Fruit fly (Drosophila melanogaster) whole organism, embryonic: ENCODE results near the gene eIF2Bepsilon.

Experiments used
- ATbp ChIP-seq: fragments of 200-800 bp; sonication (Bioruptor generic); optimal IDR thresholded peaks from 2 replicates; lab custom pipeline; 2017; ENCODE audit warnings: missing biosample characterization, mild to moderate bottlenecking, missing genetic modification characterization, missing genetic modification reagents
- Aef1 ChIP-seq: fragments of 200-800 bp; sonication (Bioruptor generic); IDR thresholded peaks from 3 replicates; pipeline ENCODE4 v1.3.6; 2022; ENCODE audit warnings: missing biosample characterization, missing genetic modification characterization
- Blimp-1 ChIP-seq: fragments of 200-800 bp; sonication (Bioruptor generic); optimal IDR thresholded peaks from 3 replicates; lab custom pipeline; 2018; ENCODE audit warnings: missing biosample characterization, missing genetic modification characterization, mild to moderate bottlenecking, moderate library complexity, missing genetic modification reagents
- CG10366 ChIP-seq: fragments of 200-800 bp; sonication (Bioruptor generic); IDR thresholded peaks from 2 replicates; pipeline ENCODE4 v1.3.6; 2022; ENCODE audit warnings: missing biosample characterization, missing genetic modification characterization
- CG11504 ChIP-seq: fragments of 200-800 bp; sonication (Bioruptor generic); optimal IDR thresholded peaks from 3 replicates; lab custom pipeline; 2019; ENCODE audit warnings: missing biosample characterization, mild to moderate bottlenecking, missing genetic modification characterization, moderate library complexity
- CG12659 ChIP-seq: fragments of 200-800 bp; sonication (Bioruptor generic); optimal IDR thresholded peaks from 3 replicates; lab custom pipeline; 2017; ENCODE audit warnings: mild to moderate bottlenecking, missing biosample characterization, missing genetic modification reagents, missing genetic modification characterization
- CG12769 ChIP-seq: fragments of 200-800 bp; sonication (Bioruptor generic); optimal IDR thresholded peaks from 2 replicates; lab custom pipeline; 2019; ENCODE audit warnings: missing biosample characterization, mild to moderate bottlenecking, missing genetic modification characterization, moderate library complexity
- CG1647 ChIP-seq: fragments of 200-800 bp; sonication (Bioruptor generic); optimal IDR thresholded peaks from 3 replicates; lab custom pipeline; 2016; ENCODE audit warnings: missing biosample characterization, missing genetic modification characterization
- CG18764 ChIP-seq: fragments of 200-800 bp; sonication (Bioruptor generic); optimal IDR thresholded peaks from 3 replicates; lab custom pipeline; 2016; ENCODE audit warnings: missing biosample characterization, missing genetic modification characterization
- CG30403 ChIP-seq: fragments of 200-800 bp; sonication (Bioruptor generic); optimal IDR thresholded peaks from 3 replicates; lab custom pipeline; 2016; ENCODE audit warnings: missing biosample characterization, missing genetic modification characterization
- CG4730 ChIP-seq: fragments of 200-800 bp; sonication (Bioruptor generic); IDR thresholded peaks from 2 replicates; pipeline ENCODE4 v1.3.6; 2022; ENCODE audit warnings: missing biosample characterization, missing genetic modification characterization
- CG6654 ChIP-seq: fragments of 200-800 bp; sonication (Bioruptor generic); optimal IDR thresholded peaks from 2 replicates; lab custom pipeline; 2017; ENCODE audit warnings: missing biosample characterization, mild to moderate bottlenecking, missing genetic modification characterization
- CG6689 ChIP-seq: fragments of 200-800 bp; sonication (Bioruptor generic); IDR thresholded peaks from 2 replicates; pipeline ENCODE4 v1.3.6; 2022; ENCODE audit warnings: missing biosample characterization, missing genetic modification characterization
- CG6791 ChIP-seq: fragments of 200-800 bp; sonication (Bioruptor generic); IDR thresholded peaks from 3 replicates; pipeline ENCODE4 v1.3.6; 2022; ENCODE audit warnings: missing biosample characterization, missing genetic modification characterization; ENCODE audit not compliant: partially characterized antibody
- CG7556 ChIP-seq: fragments of 200-800 bp; sonication (Bioruptor generic); optimal IDR thresholded peaks from 2 replicates; lab custom pipeline; 2017; ENCODE audit warnings: missing biosample characterization, mild to moderate bottlenecking, missing genetic modification characterization
- CG7839 ChIP-seq: fragments of 200-800 bp; sonication (Bioruptor generic); optimal IDR thresholded peaks from 3 replicates; lab custom pipeline; 2018; ENCODE audit warnings: missing biosample characterization, mild to moderate bottlenecking, missing genetic modification characterization, moderate library complexity
- CkIIα-i1 ChIP-seq: fragments of 200-800 bp; sonication (Bioruptor generic); IDR thresholded peaks from 2 replicates; pipeline ENCODE4 v1.3.6; 2022; ENCODE audit warnings: missing biosample characterization, missing genetic modification characterization
- CrebB ChIP-seq: fragments of 200-800 bp; sonication (Bioruptor generic); optimal IDR thresholded peaks from 3 replicates; lab custom pipeline; 2018; ENCODE audit warnings: missing biosample characterization, mild to moderate bottlenecking, missing genetic modification characterization
- D ChIP-seq, 2 experiments: fragments of 200-800 bp in 1 of 2; fragments of >200 bp in 1 of 2; sonication (Bioruptor generic) in 1 of 2; optimal IDR thresholded peaks; 2 replicates in 1 of 2; 3 replicates in 1 of 2; lab custom pipeline; 2017; ENCODE audit warnings: mild to moderate bottlenecking in 1 of 2, missing biosample characterization in 1 of 2, missing genetic modification characterization in 1 of 2, missing genetic modification reagents in 1 of 2
- Deaf1 ChIP-seq: fragments of 200-800 bp; optimal IDR thresholded peaks from 3 replicates; lab custom pipeline; 2019; ENCODE audit warnings: missing biosample characterization, mild to moderate bottlenecking, missing genetic modification characterization, moderate library complexity
- Drgx ChIP-seq: fragments of 200-800 bp; sonication (Bioruptor generic); IDR thresholded peaks from 2 replicates; pipeline ENCODE4 v1.3.6; 2022; ENCODE audit warnings: missing biosample characterization, missing genetic modification characterization
- Hr78 ChIP-seq, 2 experiments: fragments of 200-800 bp in 1 of 2; fragments of >200 bp in 1 of 2; sonication (Bioruptor generic) in 1 of 2; optimal IDR thresholded peaks; 2 replicates each; lab custom pipeline; 2017 to 2019; ENCODE audit warnings: missing biosample characterization in 2 of 2, missing genetic modification characterization in 2 of 2, mild to moderate bottlenecking in 1 of 2, moderate library complexity in 1 of 2
- Med ChIP-seq: fragments of 200-800 bp; sonication (Bioruptor generic); peaks from one replicate; lab custom pipeline; 2016; ENCODE audit warnings: missing biosample characterization, missing genetic modification characterization, mild to moderate bottlenecking, inconsistent platforms, moderate library complexity
- Mrtf ChIP-seq: fragments of 200-800 bp; sonication (Bioruptor generic); IDR thresholded peaks from 3 replicates; pipeline ENCODE4 v1.3.6; 2022; ENCODE audit warnings: missing biosample characterization, missing genetic modification characterization
- NC2α ChIP-seq: fragments of 200-800 bp; sonication (Bioruptor generic); optimal IDR thresholded peaks from 2 replicates; lab custom pipeline; 2016; ENCODE audit warnings: missing biosample characterization, missing genetic modification characterization
- PHDP ChIP-seq: fragments of 200-800 bp; sonication (Bioruptor generic); optimal IDR thresholded peaks from 3 replicates; lab custom pipeline; 2018; ENCODE audit warnings: missing biosample characterization, mild to moderate bottlenecking, missing genetic modification characterization, moderate library complexity
- Ptx1 ChIP-seq: fragments of 200-800 bp; sonication (Bioruptor generic); IDR thresholded peaks from 2 replicates; pipeline ENCODE4 v1.3.6; 2022; ENCODE audit warnings: missing biosample characterization, missing genetic modification characterization
- Sox100B ChIP-seq: fragments of 200-800 bp; sonication (Bioruptor generic); optimal IDR thresholded peaks from 3 replicates; lab custom pipeline; 2018; ENCODE audit warnings: missing biosample characterization, mild to moderate bottlenecking, missing genetic modification characterization
- Sox102F ChIP-seq: fragments of 200-800 bp; sonication (Bioruptor generic); optimal IDR thresholded peaks from 2 replicates; lab custom pipeline; 2018; ENCODE audit warnings: missing biosample characterization, mild to moderate bottlenecking, missing genetic modification characterization, moderate library complexity
- Trl ChIP-seq, 3 experiments: fragments of >200 bp in 2 of 3; fragments of 200-800 bp in 1 of 3; sonication (Bioruptor generic) in 1 of 3; optimal IDR thresholded peaks; 2 replicates in 1 of 3; 3 replicates in 2 of 3; lab custom pipeline; 2016 to 2017; ENCODE audit warnings: missing biosample characterization in 1 of 3, missing genetic modification characterization in 1 of 3
- bigmax ChIP-seq: fragments of 200-800 bp; sonication (Bioruptor generic); optimal IDR thresholded peaks from 2 replicates; lab custom pipeline; 2018; ENCODE audit warnings: missing biosample characterization, mild to moderate bottlenecking, missing genetic modification characterization
- bsh ChIP-seq, 2 experiments: fragments of 200-800 bp; sonication (Bioruptor generic); optimal IDR thresholded peaks; 2 replicates each; lab custom pipeline; 2017 to 2018; ENCODE audit warnings: mild to moderate bottlenecking in 2 of 2, missing biosample characterization in 2 of 2, missing genetic modification characterization in 2 of 2, moderate library complexity in 1 of 2
- cg ChIP-seq: fragments of 200-800 bp; sonication (Bioruptor generic); optimal IDR thresholded peaks from 3 replicates; lab custom pipeline; 2019; ENCODE audit warnings: missing biosample characterization, mild to moderate bottlenecking, missing genetic modification characterization, moderate library complexity
- crol ChIP-seq: fragments of 200-800 bp; sonication (Bioruptor generic); IDR thresholded peaks from 2 replicates; pipeline ENCODE4 v1.3.6; 2022; ENCODE audit warnings: missing biosample characterization, missing genetic modification characterization
- danr ChIP-seq: fragments of 200-800 bp; sonication (Bioruptor generic); IDR thresholded peaks from 2 replicates; pipeline ENCODE4 v1.3.6; 2022; ENCODE audit warnings: missing biosample characterization, missing genetic modification characterization
- dmrt99B ChIP-seq: fragments of 200-800 bp; sonication (Bioruptor generic); optimal IDR thresholded peaks from 2 replicates; lab custom pipeline; 2018; ENCODE audit warnings: missing biosample characterization, mild to moderate bottlenecking, missing genetic modification characterization, moderate library complexity
- ewg ChIP-seq: fragments of 200-800 bp; sonication (Bioruptor generic); optimal IDR thresholded peaks from 3 replicates; lab custom pipeline; 2017; ENCODE audit warnings: mild to moderate bottlenecking, missing biosample characterization, missing genetic modification reagents, missing genetic modification characterization
- fd96Cb ChIP-seq: fragments of 200-800 bp; sonication (Bioruptor generic); optimal IDR thresholded peaks from 2 replicates; lab custom pipeline; 2018; ENCODE audit warnings: missing biosample characterization, mild to moderate bottlenecking, missing genetic modification characterization, moderate library complexity
- lilli ChIP-seq: fragments of 200-800 bp; sonication (Bioruptor generic); optimal IDR thresholded peaks from 3 replicates; lab custom pipeline; 2016; ENCODE audit warnings: missing biosample characterization, missing genetic modification characterization
- luna ChIP-seq: fragments of 200-800 bp; sonication (Bioruptor generic); optimal IDR thresholded peaks from 2 replicates; lab custom pipeline; 2016; ENCODE audit warnings: missing biosample characterization, missing genetic modification characterization
- nmo ChIP-seq: fragments of 200-800 bp; sonication (Bioruptor generic); optimal IDR thresholded peaks from 2 replicates; lab custom pipeline; 2018; ENCODE audit warnings: missing biosample characterization, mild to moderate bottlenecking, missing genetic modification characterization, moderate library complexity
- onecut ChIP-seq: fragments of 200-800 bp; sonication (Bioruptor generic); IDR thresholded peaks from 2 replicates; pipeline ENCODE4 v1.3.6; 2022; ENCODE audit warnings: missing biosample characterization, missing genetic modification characterization
- phol ChIP-seq: fragments of 200-800 bp; sonication (Bioruptor generic); optimal IDR thresholded peaks from 3 replicates; lab custom pipeline; 2018; ENCODE audit warnings: missing biosample characterization, mild to moderate bottlenecking, missing genetic modification characterization, moderate library complexity
- pum ChIP-seq: fragments of 200-800 bp; sonication (Bioruptor generic); optimal IDR thresholded peaks from 2 replicates; lab custom pipeline; 2016; ENCODE audit warnings: missing biosample characterization, missing genetic modification characterization
- sr ChIP-seq: fragments of 200-800 bp; sonication (Bioruptor generic); IDR thresholded peaks from 3 replicates; pipeline ENCODE4 v1.3.6; 2022; ENCODE audit warnings: missing biosample characterization, missing genetic modification characterization
- tgo ChIP-seq: fragments of 200-800 bp; sonication (Bioruptor generic); IDR thresholded peaks from 3 replicates; pipeline ENCODE4 v1.3.6; 2022; ENCODE audit warnings: missing biosample characterization, missing genetic modification characterization
- wek ChIP-seq: fragments of 200-800 bp; sonication (Bioruptor generic); optimal IDR thresholded peaks from 3 replicates; lab custom pipeline; 2018; ENCODE audit warnings: missing biosample characterization, mild to moderate bottlenecking, missing genetic modification characterization, moderate library complexity

The eIF2Bepsilon gene

DNA sequence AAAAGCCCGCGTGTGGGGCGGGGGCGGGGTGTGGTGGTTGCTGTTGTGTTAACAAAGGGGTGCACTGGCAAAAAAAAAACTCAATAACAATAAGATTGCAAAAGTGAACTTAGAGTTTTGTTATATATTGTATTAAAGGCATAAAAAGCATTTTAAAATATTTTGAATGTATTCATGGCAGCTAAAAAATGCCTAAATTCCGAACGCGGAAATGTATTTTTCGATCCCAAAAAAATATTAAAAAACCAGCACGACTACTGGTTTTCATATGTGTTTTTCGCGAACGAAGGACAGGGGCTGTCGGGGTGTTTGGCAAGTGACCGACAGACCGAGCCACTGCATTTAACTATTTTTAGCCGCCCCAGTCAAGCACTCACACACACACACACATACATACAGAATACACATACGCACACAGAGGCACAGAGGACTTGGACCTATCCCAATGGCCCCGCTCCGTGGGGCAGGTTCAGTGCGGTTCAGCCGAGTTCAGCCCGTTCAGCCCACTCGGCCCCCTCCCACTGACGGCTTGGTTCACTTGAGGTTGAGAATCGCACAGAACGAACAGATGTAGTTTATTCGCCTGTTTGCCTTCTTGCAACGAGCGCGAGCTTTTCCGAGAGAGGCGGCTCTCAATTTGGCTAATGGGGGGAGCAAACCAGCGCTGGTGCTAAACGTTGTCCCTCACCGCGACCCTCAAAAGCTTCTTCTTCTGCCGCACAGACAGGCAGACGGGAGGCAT is 44.3 kb upstream of the eIF2Bepsilon start:
- TF ChIP-seq Hr78 (GFP tag; optimal IDR thresholded peaks at IDR 0.05; lab: Kevin White, UChicago) = no peak
- no peak for TF ChIP-seq CG1647
- peak; percentile 5 for TF ChIP-seq CG7556 (GFP tag; lab: Kevin White, UChicago)
- TF ChIP-seq CG12659 (GFP tag; lab: Kevin White, UChicago) = peak; percentile 11
- TF ChIP-seq Mrtf (GFP tag; lab: Robert Waterston, UW) = no peak
- peak; percentile 71 for TF ChIP-seq Med (GFP tag; lab: Kevin White, UChicago)
- TF ChIP-seq CG18764 = no peak
- peak; percentile 46; the same call in 1 of the 2 replicates for TF ChIP-seq onecut (GFP tag; lab: Robert Waterston, UW)
- TF ChIP-seq CG4730 (GFP tag; lab: Robert Waterston, UW) = no peak
- TF ChIP-seq CG6654 (GFP tag; lab: Kevin White, UChicago) = peak; percentile 6
- TF ChIP-seq CG12769 = peak; percentile 41
- TF ChIP-seq NC2α (GFP tag; lab: Kevin White, UChicago) = no peak
- TF ChIP-seq Sox100B (GFP tag; lab: Kevin White, UChicago) = peak; percentile 3
- peak; percentile 5 for TF ChIP-seq ATbp (GFP tag; lab: Kevin White, UChicago)
- peak; percentile 21 for TF ChIP-seq Blimp-1 (GFP tag; lab: Kevin White, UChicago)
- 0 out of 2 replicates have a peak, but pooled peaks have one; percentile 12 for TF ChIP-seq CG6689
- TF ChIP-seq PHDP (tag; lab: Kevin White, UChicago) = peak; percentile 1
- no peak for TF ChIP-seq danr (GFP tag; lab: Robert Waterston, UW)
- no peak for TF ChIP-seq bigmax (GFP tag; lab: Kevin White, UChicago)
- peak; percentile 10 to 12 for TF ChIP-seq Trl (optimal IDR thresholded peaks at IDR 0.05; lab: Kevin White, UChicago)
- TF ChIP-seq Trl (GFP tag; optimal IDR thresholded peaks at IDR 0.05; lab: Kevin White, UChicago) = no peak
- peak; percentile 50 for TF ChIP-seq crol (GFP tag; lab: Robert Waterston, UW)
- TF ChIP-seq Ptx1 = peak; percentile 15; the same call in 1 of the 2 replicates
- TF ChIP-seq CG6791 (GFP tag; lab: Robert Waterston, UW) = no peak
- no peak for TF ChIP-seq CkIIα-i1 (GFP tag; lab: Robert Waterston, UW)
- peak; percentile 21 for TF ChIP-seq cg (GFP tag; lab: Kevin White, UChicago)
- no peak for TF ChIP-seq luna (GFP tag; lab: Kevin White, UChicago)
- TF ChIP-seq bsh (GFP tag; optimal IDR thresholded peaks at IDR 0.05; lab: Kevin White, UChicago) = peak in 1 of 2 experiments; percentile 1
- TF ChIP-seq dmrt99B = peak; percentile 17
- TF ChIP-seq CG7839 (tag; lab: Kevin White, UChicago) = peak; percentile 12
- TF ChIP-seq phol = peak; percentile 23
- TF ChIP-seq Deaf1 (tag; lab: Kevin White, UChicago) = peak; percentile 53
- TF ChIP-seq Drgx (GFP tag; lab: Robert Waterston, UW) = peak; percentile 36; the same call in 1 of the 2 replicates
- no peak for TF ChIP-seq pum
- peak; percentile 6 for TF ChIP-seq nmo (GFP tag; lab: Kevin White, UChicago)
- peak; percentile 19; the same call in 1 of the 2 replicates for TF ChIP-seq CG10366 (GFP tag; lab: Robert Waterston, UW)
- TF ChIP-seq CrebB (tag; lab: Kevin White, UChicago) = no peak
- no peak for TF ChIP-seq lilli (GFP tag; lab: Kevin White, UChicago)
- peak; percentile 26 for TF ChIP-seq CG11504
- TF ChIP-seq CG30403 (GFP tag; lab: Kevin White, UChicago) = peak; percentile 0
- TF ChIP-seq tgo (GFP tag; lab: Robert Waterston, UW) = no peak
- TF ChIP-seq wek = no peak
- peak; percentile 31 for TF ChIP-seq Sox102F (GFP tag; lab: Kevin White, UChicago)
- TF ChIP-seq ewg (GFP tag; lab: Kevin White, UChicago) = peak; percentile 1
- 0 out of 3 replicates have a peak, but pooled peaks have one; percentile 37 for TF ChIP-seq sr (GFP tag; lab: Robert Waterston, UW)
- TF ChIP-seq Aef1 (GFP tag; lab: Robert Waterston, UW) = 0 out of 3 replicates have a peak, but pooled peaks have one; percentile 6
- TF ChIP-seq D (optimal IDR thresholded peaks at IDR 0.05; lab: Kevin White, UChicago) = no peak
- TF ChIP-seq D (GFP tag; optimal IDR thresholded peaks at IDR 0.05; lab: Kevin White, UChicago) = peak; percentile 5
- peak; percentile 8 for TF ChIP-seq fd96Cb (tag; lab: Kevin White, UChicago)
